Fruit fly (Drosophila melanogaster) whole organism: ENCODE results near the gene Adgf-D.

Source experiments
- Dll ChIP-seq: fragments of >200 bp; optimal IDR thresholded peaks from 2 replicates; lab custom pipeline; 2017
- EcR ChIP-seq, 2 experiments: fragments of >200 bp; optimal IDR thresholded peaks; 2 replicates each; lab custom pipeline; 2017; ENCODE audit warnings: missing biosample characterization in 2 of 2, missing genetic modification characterization in 2 of 2, missing genetic modification reagents in 2 of 2
- pan ChIP-seq: fragments of >200 bp; optimal IDR thresholded peaks from 2 replicates; lab custom pipeline; 2017
- psq ChIP-seq: fragments of >200 bp; optimal IDR thresholded peaks from 2 replicates; lab custom pipeline; 2017
- usp ChIP-seq: fragments of >200 bp; optimal IDR thresholded peaks from 2 replicates; lab custom pipeline; 2017; ENCODE audit warnings: missing biosample characterization, missing genetic modification characterization, mixed read lengths

DNA sequence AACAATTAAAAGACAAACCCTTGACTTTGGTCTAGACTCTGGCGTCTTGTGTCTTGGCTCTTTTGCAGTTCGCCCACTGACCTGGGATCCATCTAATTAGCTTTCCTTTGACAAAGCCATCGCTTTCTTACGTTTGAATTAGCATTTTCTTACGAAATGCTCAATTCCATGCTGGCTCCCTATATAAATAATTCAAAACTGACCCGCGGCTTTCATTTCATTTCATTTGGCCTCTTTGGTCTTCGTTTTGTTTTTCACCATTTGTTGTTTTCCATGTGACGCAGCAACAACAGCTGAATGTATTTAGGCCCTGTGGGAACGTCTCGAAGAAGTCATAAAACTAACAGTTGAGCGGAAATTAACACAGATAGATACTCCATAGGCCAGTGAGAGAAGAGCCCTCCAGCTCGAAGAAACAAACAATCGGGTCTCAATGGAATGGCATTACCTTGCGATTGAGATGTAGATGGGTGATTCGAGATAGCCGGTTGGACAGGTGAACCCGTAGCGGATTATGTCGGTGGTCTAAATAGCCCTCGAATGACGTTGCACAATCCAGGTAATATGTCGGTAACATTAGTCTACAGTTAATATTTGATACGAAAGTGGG is 18.9 kb upstream of the Adgf-D start:
- TF ChIP-seq EcR (GFP tag; optimal IDR thresholded peaks at IDR 0.05; lab: Kevin White, UChicago), result no peak
- no peak for TF ChIP-seq usp (GFP tag; lab: Kevin White, UChicago)
- no peak for TF ChIP-seq pan (lab: Kevin White, UChicago)
- TF ChIP-seq psq, result no peak
- no peak for TF ChIP-seq Dll (lab: Kevin White, UChicago)
